Worm (Caenorhabditis elegans) whole organism, early embryonic: ENCODE results near the gene amx-3.
A peak's percentile ranks its signal among the peaks of the same experiment; 100 is the strongest.

Experiments used
- ama-1 ChIP-seq: fragments of 150-350 bp; optimal IDR thresholded peaks from 2 replicates; lab custom pipeline; 2014
- ceh-13 ChIP-seq: fragments of 200-800 bp; sonication (Bioruptor generic); optimal IDR thresholded peaks from 2 replicates; lab custom pipeline; 2018; ENCODE audit warnings: mild to moderate bottlenecking, missing genetic modification characterization, missing compliant biosample characterization
- ceh-36 ChIP-seq: sonication (generic microtip); optimal IDR thresholded peaks from 2 replicates; lab custom pipeline; 2016; ENCODE audit warnings: missing genetic modification characterization, inconsistent platforms, missing compliant biosample characterization
- ets-7 ChIP-seq: sonication (generic microtip); optimal IDR thresholded peaks from 2 replicates; lab custom pipeline; 2016; ENCODE audit warnings: missing genotype, missing genetic modification characterization, missing compliant biosample characterization
- flt-1 ChIP-seq: fragments of 200-800 bp; sonication (Bioruptor generic); IDR thresholded peaks from 2 replicates; pipeline ENCODE4 v1.3.6; 2022; ENCODE audit warnings: missing genetic modification characterization, missing compliant biosample characterization
- hmg-4 ChIP-seq: fragments of 200-800 bp; sonication (Bioruptor generic); optimal IDR thresholded peaks from 2 replicates; lab custom pipeline; 2018; ENCODE audit warnings: mild to moderate bottlenecking, missing genetic modification characterization, missing compliant biosample characterization
- hnd-1 ChIP-seq: sonication (generic microtip); optimal IDR thresholded peaks from 2 replicates; lab custom pipeline; 2016; ENCODE audit warnings: missing genetic modification characterization, missing compliant biosample characterization
- pes-1 ChIP-seq: fragments of 200-800 bp; sonication (Bioruptor generic); IDR thresholded peaks from 2 replicates; pipeline ENCODE4 v1.3.6; 2022; ENCODE audit warnings: missing genetic modification reagents, missing genetic modification characterization, missing compliant biosample characterization
- scrt-1 ChIP-seq: fragments of 200-800 bp; sonication (Bioruptor generic); IDR thresholded peaks from 2 replicates; pipeline ENCODE4 v1.3.6; 2022; ENCODE audit warnings: missing genetic modification characterization, missing compliant biosample characterization
- sea-1 ChIP-seq: fragments of 200-800 bp; sonication (Bioruptor generic); conservative IDR thresholded peaks from 2 replicates; pipeline ENCODE4 v1.3.6; 2022; ENCODE audit warnings: missing genetic modification characterization, missing compliant biosample characterization
- tbx-37 ChIP-seq: fragments of 200-800 bp; sonication (Bioruptor generic); conservative IDR thresholded peaks from 2 replicates; pipeline ENCODE4 v1.3.6; 2022; ENCODE audit warnings: missing genetic modification reagents, missing genetic modification characterization, missing compliant biosample characterization
- tra-4 ChIP-seq: sonication (generic microtip); optimal IDR thresholded peaks from 2 replicates; lab custom pipeline; 2017; ENCODE audit warnings: missing genetic modification characterization, missing compliant biosample characterization

- TF ChIP-seq sea-1: 0 out of 2 replicates have a peak, but pooled peaks have one; percentile 6
- TF ChIP-seq ama-1 (lab: Kevin White, UChicago): no peak
- no peak for TF ChIP-seq ceh-36 (tag; lab: Kevin White, UChicago)
- TF ChIP-seq tra-4: no peak
- no peak for TF ChIP-seq hnd-1
- no peak for TF ChIP-seq tbx-37 (GFP tag; lab: Robert Waterston, UW)
- no peak for TF ChIP-seq hmg-4 (GFP tag; lab: Kevin White, UChicago)
- TF ChIP-seq ets-7 (tag; lab: Kevin White, UChicago): no peak
- TF ChIP-seq pes-1 (GFP tag; lab: Robert Waterston, UW): no peak
- no peak for TF ChIP-seq flt-1 (GFP tag; lab: Robert Waterston, UW)
- TF ChIP-seq ceh-13 (GFP tag; lab: Kevin White, UChicago): no peak
- no peak for TF ChIP-seq scrt-1 (GFP tag; lab: Robert Waterston, UW)
Observed at ce11 chrV:20850580-20850979, 52.9 kb downstream of the amx-3 start, which contains the start of gene clec-264.
